Worm (Caenorhabditis elegans): ENCODE measurements around the gene fbxa-148.

The fbxa-148 gene

DNA sequence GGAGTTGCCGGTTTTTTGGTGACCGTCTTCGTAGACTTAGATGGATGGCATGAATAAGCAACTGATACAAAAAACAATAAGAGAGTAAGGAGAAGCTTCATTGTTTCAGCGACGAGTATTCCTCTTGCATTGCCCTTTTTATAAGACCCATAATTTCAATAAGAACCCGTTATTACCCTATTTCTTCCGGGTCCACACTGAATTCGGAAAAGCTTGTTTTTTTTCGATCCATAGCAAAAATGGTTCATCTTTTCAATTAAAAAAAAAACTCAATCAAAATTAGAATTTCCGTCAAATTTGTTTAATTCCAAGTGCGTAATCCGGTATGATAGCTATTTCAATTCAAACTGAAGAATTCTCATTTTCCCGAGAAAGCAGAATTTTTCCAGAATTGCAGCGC lies 48.2 kb downstream of the fbxa-148 start, which contains the start of gene Y102A5C.40:
Gene Y102A5C.40 (minus strand): TSS at position 101 of the 400 bp plus-strand sequence.
- TF ChIP-seq scrt-1 (GFP tag; IDR thresholded peaks at IDR 0.05) (no peak), F13C5.2 (tag; optimal IDR thresholded peaks at IDR 0.05) (no peak), hmg-4 (GFP tag; optimal IDR thresholded peaks at IDR 0.05) (no peak), sea-1 (GFP tag; conservative IDR thresholded peaks at IDR 0.05) (no peak), ama-1 (optimal IDR thresholded peaks at IDR 0.05) (no peak), tbx-11 (GFP tag; IDR thresholded peaks at IDR 0.05) (no peak), ceh-13 (GFP tag; optimal IDR thresholded peaks at IDR 0.05) (no peak), hmbx-1 (tag; optimal IDR thresholded peaks at IDR 0.05) (no peak), tbx-37 (GFP tag; conservative IDR thresholded peaks at IDR 0.05) (no peak), aly-1 (tag; optimal IDR thresholded peaks at IDR 0.05) (no peak), flt-1 (GFP tag; IDR thresholded peaks at IDR 0.05) (no peak), ceh-36 (tag; optimal IDR thresholded peaks at IDR 0.05) (no peak), tra-4 (tag; optimal IDR thresholded peaks at IDR 0.05) (no peak), pes-1 (GFP tag; IDR thresholded peaks at IDR 0.05) (no peak), hnd-1 (tag; optimal IDR thresholded peaks at IDR 0.05) (no peak)

DNA sequence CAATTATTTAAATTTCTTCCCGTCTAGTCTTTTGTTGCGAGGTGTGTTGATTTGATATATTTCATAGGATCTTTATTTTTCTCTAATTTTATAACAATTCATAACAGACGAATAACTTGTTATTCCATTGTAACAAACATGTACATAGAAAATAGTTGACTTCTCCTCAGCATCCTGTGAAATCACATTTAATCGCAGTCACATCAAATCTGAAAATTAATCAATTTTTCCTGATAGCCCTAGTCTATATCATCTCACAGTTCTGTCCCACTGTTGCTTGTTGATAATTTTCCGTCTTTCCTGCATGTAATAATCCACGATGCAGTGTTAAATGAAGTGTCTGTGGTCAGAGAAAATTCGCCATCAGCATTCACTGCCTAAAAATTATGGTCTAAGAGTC lies 49.0 kb downstream of the fbxa-148 start:
- TF ChIP-seq hmbx-1 (tag; optimal IDR thresholded peaks at IDR 0.05) (no peak), ets-7 (tag; optimal IDR thresholded peaks at IDR 0.05) (no peak), scrt-1 (GFP tag; IDR thresholded peaks at IDR 0.05) (no peak), ceh-36 (tag; optimal IDR thresholded peaks at IDR 0.05) (no peak), sea-1 (GFP tag; conservative IDR thresholded peaks at IDR 0.05) (no peak), ama-1 (optimal IDR thresholded peaks at IDR 0.05) (no peak), pes-1 (GFP tag; IDR thresholded peaks at IDR 0.05) (no peak), B0310.2 (tag; optimal IDR thresholded peaks at IDR 0.05) (no peak), ceh-13 (GFP tag; optimal IDR thresholded peaks at IDR 0.05) (no peak), hmg-4 (GFP tag; optimal IDR thresholded peaks at IDR 0.05) (no peak), F13C5.2 (tag; optimal IDR thresholded peaks at IDR 0.05) (no peak), tra-4 (tag; optimal IDR thresholded peaks at IDR 0.05) (no peak), flt-1 (GFP tag; IDR thresholded peaks at IDR 0.05) (no peak), aly-1 (tag; optimal IDR thresholded peaks at IDR 0.05) (no peak), hnd-1 (tag; optimal IDR thresholded peaks at IDR 0.05) (no peak), tbx-11 (GFP tag; IDR thresholded peaks at IDR 0.05) (no peak), tbx-37 (GFP tag; conservative IDR thresholded peaks at IDR 0.05) (no peak)

DNA sequence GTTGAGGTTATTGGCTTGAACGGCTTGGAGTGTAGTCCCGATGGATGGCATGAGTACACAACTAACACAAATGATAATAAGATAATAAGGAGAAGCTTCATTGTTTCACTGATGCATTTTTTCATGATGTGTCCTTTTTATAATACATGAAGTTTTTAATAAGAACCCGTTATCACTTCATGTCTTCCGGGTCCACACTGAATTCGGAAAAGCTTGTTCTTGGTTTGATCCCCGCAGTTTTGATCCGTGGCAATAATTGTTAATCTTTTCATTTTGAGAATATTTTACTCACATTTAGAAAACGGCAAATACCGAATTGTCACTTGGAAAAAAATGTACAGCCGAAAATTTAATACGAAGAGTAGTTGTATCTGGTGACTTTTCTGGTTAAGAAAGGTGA lies 49.8 kb downstream of the fbxa-148 start, which contains the start of gene Y102A5C.27:
Gene Y102A5C.27 (minus strand): TSS at position 101 of the 400 bp plus-strand sequence.
- TF ChIP-seq F13C5.2 (tag; optimal IDR thresholded peaks at IDR 0.05) (no peak), hmbx-1 (tag; optimal IDR thresholded peaks at IDR 0.05) (no peak), ceh-13 (GFP tag; optimal IDR thresholded peaks at IDR 0.05) (no peak), ama-1 (optimal IDR thresholded peaks at IDR 0.05) (no peak), ets-7 (tag; optimal IDR thresholded peaks at IDR 0.05) (no peak), scrt-1 (GFP tag; IDR thresholded peaks at IDR 0.05) (no peak), hnd-1 (tag; optimal IDR thresholded peaks at IDR 0.05) (no peak), aly-1 (tag; optimal IDR thresholded peaks at IDR 0.05) (no peak), ceh-36 (tag; optimal IDR thresholded peaks at IDR 0.05) (no peak), tbx-11 (GFP tag; IDR thresholded peaks at IDR 0.05) (no peak)

Data from whole organism, early embryonic.